Worm (Caenorhabditis elegans): ENCODE results near the gene sre-43.

sre-43 gene

DNA sequence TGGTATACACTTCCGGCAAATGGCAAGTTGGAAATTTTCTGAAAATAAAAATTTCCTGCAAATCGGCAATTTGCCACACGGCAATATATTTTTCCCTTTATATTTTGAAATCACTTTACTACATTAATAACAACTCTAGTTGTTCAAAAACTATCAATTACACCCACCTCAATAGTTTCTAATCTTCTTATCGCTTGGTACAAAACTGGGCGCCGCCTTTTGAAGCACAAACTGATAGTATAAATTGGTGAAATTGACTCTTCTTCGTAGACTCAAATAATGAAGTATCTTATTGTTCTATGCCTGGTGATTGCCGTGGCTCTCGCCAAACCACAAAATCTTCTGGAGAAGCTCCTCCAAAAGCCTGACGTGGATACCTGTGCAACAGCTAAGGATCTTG, 12.2 kb upstream of the sre-43 start, which contains the start of gene Y39G8B.9:
Gene Y39G8B.9 (plus strand): TSS at position 269 of the 400 bp plus-strand sequence.
- TF ChIP-seq unc-55 (GFP tag; optimal IDR thresholded peaks at IDR 0.05) (no peak), R02D3.7 (tag; optimal IDR thresholded peaks at IDR 0.05) (no peak), fos-1 (tag; optimal IDR thresholded peaks at IDR 0.05) (peak; percentile 54)

- TF ChIP-seq fos-1 (tag; optimal IDR thresholded peaks at IDR 0.05) (peak; percentile 42), sma-9 (GFP tag; optimal IDR thresholded peaks at IDR 0.05) (peak; percentile 22), sma-9 (tag; optimal IDR thresholded peaks at IDR 0.05) (no peak), peb-1 (tag; optimal IDR thresholded peaks at IDR 0.05) (no peak), nhr-21 (tag; optimal IDR thresholded peaks at IDR 0.05) (no peak), gmeb-1 (tag; optimal IDR thresholded peaks at IDR 0.05) (peak; percentile 41)
Measured at ce11 chrII:13979833-13980513, 11.1 kb upstream of the sre-43 start, which contains the start of gene sre-48. sre-48 (minus strand) TSS chrII:13979883.

DNA sequence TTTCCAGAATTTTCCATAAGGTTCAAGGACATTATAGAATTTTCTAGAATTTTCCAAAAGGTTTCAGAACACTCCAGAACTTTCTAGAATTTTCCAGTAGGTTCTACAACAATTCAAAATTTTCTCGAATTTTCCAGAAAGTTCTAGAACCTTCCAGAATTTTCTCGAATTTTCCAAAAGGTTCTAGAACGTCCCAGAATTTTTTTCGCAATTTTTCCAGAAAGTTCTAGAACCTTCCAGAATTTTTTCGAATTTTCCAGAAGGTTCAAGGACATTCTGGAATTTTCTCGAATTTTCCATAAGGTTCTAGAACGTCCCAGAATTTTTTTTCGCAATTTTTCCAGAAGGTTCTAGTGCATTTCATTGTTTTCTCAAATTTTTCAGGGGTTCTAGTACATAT, 8.8 kb upstream of the sre-43 start:
- TF ChIP-seq ceh-16 (tag; optimal IDR thresholded peaks at IDR 0.05) = no peak

- TF ChIP-seq lsy-2 (tag; optimal IDR thresholded peaks at IDR 0.05) = peak; percentile 77 to 92
- TF ChIP-seq egl-27 (tag; optimal IDR thresholded peaks at IDR 0.05) = peak; percentile 36
- TF ChIP-seq crh-2 (tag; optimal IDR thresholded peaks at IDR 0.05) = peak; percentile 83
- TF ChIP-seq mdl-1 (tag; optimal IDR thresholded peaks at IDR 0.05) = no peak
- no peak for TF ChIP-seq elt-1 (tag; optimal IDR thresholded peaks at IDR 0.05)
- TF ChIP-seq F13H6.1 (tag; optimal IDR thresholded peaks at IDR 0.05) = peak; percentile 78
- peak; percentile 80 for TF ChIP-seq nhr-129 (tag; optimal IDR thresholded peaks at IDR 0.05)
- peak; percentile 55 for TF ChIP-seq blmp-1 (tag; optimal IDR thresholded peaks at IDR 0.05; ENCODE audit: insufficient read depth)
- TF ChIP-seq lin-11 (tag; optimal IDR thresholded peaks at IDR 0.05) = peak; percentile 75
- no peak for TF ChIP-seq ztf-4 (tag; optimal IDR thresholded peaks at IDR 0.05)
- TF ChIP-seq ZK546.5 (tag; optimal IDR thresholded peaks at IDR 0.05) = peak; percentile 15
- TF ChIP-seq nhr-237 (tag; optimal IDR thresholded peaks at IDR 0.05) = no peak
- peak; percentile 63 for TF ChIP-seq nhr-77 (tag; optimal IDR thresholded peaks at IDR 0.05)
- no peak for TF ChIP-seq lin-39 (tag; optimal IDR thresholded peaks at IDR 0.05)
- TF ChIP-seq nhr-21 (tag; optimal IDR thresholded peaks at IDR 0.05) = peak; percentile 51
- peak; percentile 59 for TF ChIP-seq mab-5 (tag; optimal IDR thresholded peaks at IDR 0.05)
- TF ChIP-seq mbf-1 (tag; optimal IDR thresholded peaks at IDR 0.05) = no peak
- TF ChIP-seq dmd-4 (tag; optimal IDR thresholded peaks at IDR 0.05) = no peak
- TF ChIP-seq ceh-82 (tag; optimal IDR thresholded peaks at IDR 0.05) = peak; percentile 29
- peak; percentile 72 for TF ChIP-seq sma-9 (GFP tag; optimal IDR thresholded peaks at IDR 0.05)
- TF ChIP-seq sma-9 (tag; optimal IDR thresholded peaks at IDR 0.05) = no peak
- no peak for TF ChIP-seq nhr-12 (tag; optimal IDR thresholded peaks at IDR 0.05)
- TF ChIP-seq C34F6.9 (tag; optimal IDR thresholded peaks at IDR 0.05) = peak; percentile 92
- TF ChIP-seq nhr-6 (tag; optimal IDR thresholded peaks at IDR 0.05) = no peak
- TF ChIP-seq sma-3 (GFP tag; optimal IDR thresholded peaks at IDR 0.05) = peak; percentile 74
- no peak for TF ChIP-seq elt-3 (tag; optimal IDR thresholded peaks at IDR 0.05)
- no peak for TF ChIP-seq aly-2 (tag; optimal IDR thresholded peaks at IDR 0.05)
- peak; percentile 86 for TF ChIP-seq nhr-25 (tag; optimal IDR thresholded peaks at IDR 0.05)
- TF ChIP-seq unc-55 (GFP tag; optimal IDR thresholded peaks at IDR 0.05) = peak; percentile 93
- TF ChIP-seq fos-1 (tag; optimal IDR thresholded peaks at IDR 0.05) = peak; percentile 65
- TF ChIP-seq unc-62 (GFP tag; optimal IDR thresholded peaks at IDR 0.05) = no peak
- no peak for TF ChIP-seq nhr-11 (tag; optimal IDR thresholded peaks at IDR 0.05)
- TF ChIP-seq nhr-10 (tag; optimal IDR thresholded peaks at IDR 0.05) = no peak
- TF ChIP-seq nhr-23 (tag; optimal IDR thresholded peaks at IDR 0.05) = no peak
- TF ChIP-seq R02D3.7 (tag; optimal IDR thresholded peaks at IDR 0.05) = no peak
- no peak for TF ChIP-seq unc-39 (tag; optimal IDR thresholded peaks at IDR 0.05)
- peak; percentile 5 for TF ChIP-seq skn-1 (tag; optimal IDR thresholded peaks at IDR 0.05)
- peak; percentile 84 for TF ChIP-seq snpc-4 (tag; optimal IDR thresholded peaks at IDR 0.05)
- TF ChIP-seq zag-1 (tag; optimal IDR thresholded peaks at IDR 0.05) = peak; percentile 31
- TF ChIP-seq ceh-16 (tag; optimal IDR thresholded peaks at IDR 0.05) = no peak
- no peak for TF ChIP-seq ztf-1 (GFP tag; conservative IDR thresholded peaks at IDR 0.05)
- peak; percentile 49 for TF ChIP-seq Y55F3AM.14 (GFP tag; optimal IDR thresholded peaks at IDR 0.05)
- no peak for TF ChIP-seq alr-1 (tag; optimal IDR thresholded peaks at IDR 0.05)
- TF ChIP-seq ama-1 (optimal IDR thresholded peaks at IDR 0.05) = no peak
- TF ChIP-seq sem-4 (tag; optimal IDR thresholded peaks at IDR 0.05) = peak; percentile 22
- TF ChIP-seq peb-1 (tag; optimal IDR thresholded peaks at IDR 0.05) = no peak
Measured at ce11 chrII:13976161-13976560, 7.3 kb upstream of the sre-43 start, which contains the start of gene Y39G8B.2. Y39G8B.2 (minus strand) TSS chrII:13976221.
